Worm (Caenorhabditis elegans) whole organism, L1 larva: ENCODE measurements around the gene col-163.

Experiments used
- efl-1 ChIP-seq, 4 experiments: fragments of 150-350 bp; optimal IDR thresholded peaks in 3 of 4; peaks in 1 of 4; 1 replicate in 1 of 4; 2 replicates in 3 of 4; lab custom pipeline; 2014; ENCODE audit warnings: missing biosample characterization in 2 of 4, missing genetic modification characterization in 2 of 4, missing genetic modification reagents in 2 of 4
- lin-13 ChIP-seq: fragments of 150-350 bp; optimal IDR thresholded peaks from 2 replicates; lab custom pipeline; 2014; ENCODE audit warnings: missing biosample characterization, missing genetic modification reagents, missing genetic modification characterization
- nhr-20 ChIP-seq: sonication (generic microtip); optimal IDR thresholded peaks from 2 replicates; lab custom pipeline; 2016; ENCODE audit warnings: mild to moderate bottlenecking, missing genetic modification characterization, missing compliant biosample characterization
- nhr-90 ChIP-seq: sonication (generic microtip); optimal IDR thresholded peaks from 2 replicates; lab custom pipeline; 2016; ENCODE audit warnings: mild to moderate bottlenecking, missing genetic modification characterization, missing compliant biosample characterization; ENCODE audit not compliant: poor library complexity
- unc-30 ChIP-seq: sonication (generic microtip); optimal IDR thresholded peaks from 2 replicates; lab custom pipeline; 2017; ENCODE audit warnings: missing biosample characterization, missing genetic modification characterization

DNA sequence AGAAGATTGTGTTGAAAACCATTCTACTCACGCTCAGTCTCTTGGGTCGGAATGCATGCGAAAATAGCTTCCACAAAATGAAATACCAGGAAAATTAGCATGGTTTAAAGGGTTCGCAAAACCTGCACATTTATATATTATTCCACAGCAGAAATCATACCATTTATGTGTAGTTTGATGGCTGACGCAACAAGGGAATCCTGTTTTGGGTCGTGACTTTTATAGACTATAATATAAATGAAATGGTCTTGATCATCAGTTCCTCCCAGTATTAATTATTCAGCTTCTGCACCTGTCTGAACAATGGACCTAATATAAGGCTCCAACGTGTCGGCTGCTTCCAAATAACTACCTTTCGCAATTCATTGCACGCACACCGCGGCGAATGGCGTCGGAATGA is 23.2 kb downstream of the col-163 start, which contains the start of gene F46B3.8:
- TF ChIP-seq unc-30 (tag; lab: Kevin White, UChicago) (no peak), nhr-90 (tag; lab: Kevin White, UChicago) (no peak), efl-1 (optimal IDR thresholded peaks at IDR 0.05; lab: Kevin White, UChicago) (no peak), efl-1 (GFP tag; optimal IDR thresholded peaks at IDR 0.05 in 1 of 2; lab: Kevin White, UChicago) (no peak), lin-13 (GFP tag; lab: Kevin White, UChicago) (no peak), nhr-20 (tag; lab: Kevin White, UChicago) (no peak)
